Worm (Caenorhabditis elegans): ENCODE data around the gene lin-52.

The lin-52 gene

DNA sequence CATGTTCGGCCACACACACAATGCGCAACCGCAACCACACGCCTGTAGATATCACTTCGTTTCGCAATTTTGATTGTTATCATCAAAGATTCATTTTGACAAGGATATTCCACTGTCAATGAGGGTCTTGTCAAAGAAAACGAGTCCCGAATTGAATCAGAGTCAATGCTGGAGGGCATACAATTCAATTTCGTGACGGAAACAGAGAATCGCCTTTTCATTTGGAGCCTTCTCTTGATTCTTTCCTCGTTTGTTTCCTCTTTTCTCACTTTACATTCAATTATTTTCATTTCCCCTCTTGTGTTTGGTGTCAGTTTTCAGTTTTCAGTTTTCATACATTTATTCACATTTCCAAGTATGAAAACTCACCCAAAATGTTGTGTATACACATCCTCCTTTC, 42.8 kb upstream of the lin-52 start:
- TF ChIP-seq pqm-1 (tag; optimal IDR thresholded peaks at IDR 0.05) (no peak), ceh-82 (tag; optimal IDR thresholded peaks at IDR 0.05) (no peak), nhr-77 (tag; optimal IDR thresholded peaks at IDR 0.05) (no peak), nhr-43 (tag; optimal IDR thresholded peaks at IDR 0.05; ENCODE audit: poor library complexity, severe bottlenecking) (no peak), aly-2 (tag; optimal IDR thresholded peaks at IDR 0.05) (no peak), nhr-237 (tag; optimal IDR thresholded peaks at IDR 0.05) (no peak), nhr-23 (tag; optimal IDR thresholded peaks at IDR 0.05) (peak; percentile 41)

DNA sequence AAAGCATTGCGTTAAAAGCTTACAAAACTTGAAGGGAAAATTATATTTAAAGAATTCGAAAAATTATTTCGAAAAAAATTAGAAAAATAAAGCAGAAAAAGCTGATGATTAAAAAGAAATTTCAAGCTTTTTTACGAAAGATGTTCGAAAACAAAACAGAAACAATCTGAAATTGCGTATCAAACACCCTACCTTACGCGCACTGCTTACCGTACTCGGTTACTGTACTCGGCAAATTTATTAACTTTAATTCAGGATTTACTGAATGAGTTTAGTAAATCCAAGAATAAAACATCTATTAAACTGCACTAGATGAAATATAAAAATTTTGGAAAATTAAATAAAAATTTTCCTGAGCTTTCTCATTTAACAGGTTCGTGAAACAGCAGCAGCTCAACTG, 37.9 kb upstream of the lin-52 start:
- TF ChIP-seq ztf-11 (tag; optimal IDR thresholded peaks at IDR 0.05) (no peak), jun-1 (tag; optimal IDR thresholded peaks at IDR 0.05) (no peak), skn-1 (tag; optimal IDR thresholded peaks at IDR 0.05) (no peak), nhr-76 (tag; optimal IDR thresholded peaks at IDR 0.05) (no peak), eor-1 (tag; optimal IDR thresholded peaks at IDR 0.05) (no peak), fkh-2 (tag; optimal IDR thresholded peaks at IDR 0.05) (no peak), pqm-1 (tag; optimal IDR thresholded peaks at IDR 0.05) (no peak), hmg-11 (tag; optimal IDR thresholded peaks at IDR 0.05) (no peak), fos-1 (tag; optimal IDR thresholded peaks at IDR 0.05) (no peak), daf-12 (tag; optimal IDR thresholded peaks at IDR 0.05) (no peak), nhr-12 (tag; optimal IDR thresholded peaks at IDR 0.05) (no peak), ama-1 (optimal IDR thresholded peaks at IDR 0.05) (no peak)

DNA sequence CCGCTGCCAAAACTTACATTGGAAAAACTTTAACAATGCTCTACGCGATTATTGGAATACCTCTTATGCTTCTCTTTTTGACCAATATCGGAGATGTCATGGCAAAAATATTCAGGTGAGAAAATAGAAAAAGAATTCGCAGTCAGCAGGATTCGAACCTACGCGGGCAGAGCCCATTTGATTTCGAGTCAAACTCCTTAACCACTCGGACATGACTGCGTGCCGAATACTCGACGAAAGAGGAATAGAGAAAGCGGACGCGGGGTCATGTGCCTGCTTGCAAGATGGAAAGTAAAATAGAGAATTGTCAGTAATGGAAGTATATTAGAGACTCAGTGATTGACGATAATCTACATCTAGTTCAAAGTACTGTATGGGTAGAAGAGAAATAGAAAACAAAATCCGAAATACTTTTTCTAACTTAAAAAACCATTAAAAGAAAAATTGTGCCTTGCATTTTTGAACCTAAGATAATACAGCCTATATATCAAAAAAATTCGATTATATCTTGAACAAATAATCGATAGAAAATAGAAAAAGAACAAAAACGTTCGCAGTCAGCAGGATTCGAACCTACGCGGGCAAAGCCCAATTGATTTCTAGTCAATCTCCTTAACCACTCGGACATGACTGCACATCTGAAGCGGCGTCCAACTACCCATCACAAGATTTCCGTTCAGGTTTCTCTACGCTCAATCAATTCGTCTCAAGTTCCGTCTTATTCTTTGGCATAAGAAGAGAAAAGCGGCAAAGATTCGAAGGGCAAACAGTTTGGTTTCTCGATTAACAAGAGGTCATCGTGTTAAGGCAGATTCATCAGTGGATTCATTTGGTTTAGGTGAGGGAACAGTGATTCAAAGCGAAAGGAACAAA, 37.2 kb upstream of the lin-52 start:
- no peak for TF ChIP-seq fkh-2 (tag; optimal IDR thresholded peaks at IDR 0.05)
- no peak for TF ChIP-seq ceh-9 (tag; optimal IDR thresholded peaks at IDR 0.05)
- TF ChIP-seq nhr-76 (tag; optimal IDR thresholded peaks at IDR 0.05) = no peak
- no peak for TF ChIP-seq mml-1 (tag; optimal IDR thresholded peaks at IDR 0.05)
- peak; percentile 10 for TF ChIP-seq lin-15B (tag; optimal IDR thresholded peaks at IDR 0.05)
- no peak for TF ChIP-seq nhr-11 (tag; optimal IDR thresholded peaks at IDR 0.05)
- TF ChIP-seq unc-39 (tag; optimal IDR thresholded peaks at IDR 0.05) = no peak
- no peak for TF ChIP-seq daf-12 (tag; optimal IDR thresholded peaks at IDR 0.05)
- peak; percentile 15 for TF ChIP-seq pqm-1 (tag; optimal IDR thresholded peaks at IDR 0.05)
- TF ChIP-seq ztf-4 (tag; optimal IDR thresholded peaks at IDR 0.05) = no peak
- no peak for TF ChIP-seq sea-2 (GFP tag; optimal IDR thresholded peaks at IDR 0.05)
- TF ChIP-seq elt-2 (tag; optimal IDR thresholded peaks at IDR 0.05) = peak; percentile 36
- TF ChIP-seq ceh-16 (tag; optimal IDR thresholded peaks at IDR 0.05) = no peak
- TF ChIP-seq pha-4 (tag; optimal IDR thresholded peaks at IDR 0.05) = peak; percentile 50
- TF ChIP-seq hmg-11 (tag; optimal IDR thresholded peaks at IDR 0.05) = peak; percentile 53
- TF ChIP-seq nhr-43 (tag; optimal IDR thresholded peaks at IDR 0.05; ENCODE audit: poor library complexity, severe bottlenecking) = peak; percentile 26
- TF ChIP-seq nhr-77 (tag; optimal IDR thresholded peaks at IDR 0.05) = no peak
- peak; percentile 4 for TF ChIP-seq ceh-82 (tag; optimal IDR thresholded peaks at IDR 0.05)
- peak; percentile 9 for TF ChIP-seq snpc-4 (tag; optimal IDR thresholded peaks at IDR 0.05)
- peak; percentile 19 for TF ChIP-seq nhr-25 (tag; optimal IDR thresholded peaks at IDR 0.05)
- TF ChIP-seq elt-3 (tag; optimal IDR thresholded peaks at IDR 0.05) = peak in 1 of 3 experiments; percentile 38
- TF ChIP-seq ztf-11 (tag; optimal IDR thresholded peaks at IDR 0.05) = no peak
- no peak for TF ChIP-seq nhr-237 (tag; optimal IDR thresholded peaks at IDR 0.05)
- TF ChIP-seq unc-62 (GFP tag; optimal IDR thresholded peaks at IDR 0.05) = no peak
- TF ChIP-seq ceh-28 (tag; optimal IDR thresholded peaks at IDR 0.05) = no peak
- no peak for TF ChIP-seq mdl-1 (tag; optimal IDR thresholded peaks at IDR 0.05)
- TF ChIP-seq nhr-12 (tag; optimal IDR thresholded peaks at IDR 0.05) = no peak
- no peak for TF ChIP-seq nhr-23 (tag; optimal IDR thresholded peaks at IDR 0.05)
- no peak for TF ChIP-seq fkh-10 (GFP tag; optimal IDR thresholded peaks at IDR 0.05)
- peak; percentile 46 for TF ChIP-seq skn-1 (tag; optimal IDR thresholded peaks at IDR 0.05)
- peak; percentile 72 for TF ChIP-seq lsy-12 (tag; optimal IDR thresholded peaks at IDR 0.05)
- TF ChIP-seq ZK546.5 (tag; optimal IDR thresholded peaks at IDR 0.05) = no peak
- TF ChIP-seq jun-1 (tag; optimal IDR thresholded peaks at IDR 0.05) = peak; percentile 71
- no peak for TF ChIP-seq zag-1 (tag; optimal IDR thresholded peaks at IDR 0.05)
- TF ChIP-seq lin-39 (tag; optimal IDR thresholded peaks at IDR 0.05) = peak; percentile 58
- no peak for TF ChIP-seq eor-1 (tag; optimal IDR thresholded peaks at IDR 0.05)
- no peak for TF ChIP-seq R02D3.7 (tag; optimal IDR thresholded peaks at IDR 0.05)
- TF ChIP-seq ama-1 (optimal IDR thresholded peaks at IDR 0.05) = no peak
- TF ChIP-seq elt-1 (tag; optimal IDR thresholded peaks at IDR 0.05) = no peak
- TF ChIP-seq egl-5 (tag; optimal IDR thresholded peaks at IDR 0.05) = peak; percentile 62
- TF ChIP-seq aly-2 (tag; optimal IDR thresholded peaks at IDR 0.05) = no peak
- TF ChIP-seq nhr-28 (tag; optimal IDR thresholded peaks at IDR 0.05) = no peak
- TF ChIP-seq nfya-1 (tag; optimal IDR thresholded peaks at IDR 0.05; ENCODE audit: insufficient read depth) = peak; percentile 47
- TF ChIP-seq nhr-67 (tag; optimal IDR thresholded peaks at IDR 0.05) = no peak
- no peak for TF ChIP-seq egl-27 (tag; optimal IDR thresholded peaks at IDR 0.05)

Measured in whole organism, L3 larva.